Fruit fly (Drosophila melanogaster) whole organism, pupa: ENCODE data around the gene Npc2g.

ENCODE experiments used
- CG10348 ChIP-seq: fragments of 200-800 bp; sonication (Bioruptor generic); IDR thresholded peaks from 2 replicates; pipeline ENCODE4 v1.3.6; 2022; ENCODE audit warnings: missing biosample characterization, missing genetic modification characterization
- CG13204 ChIP-seq: fragments of 200-800 bp; sonication (Bioruptor generic); optimal IDR thresholded peaks from 2 replicates; lab custom pipeline; 2018; ENCODE audit warnings: missing biosample characterization, mild to moderate bottlenecking, missing genetic modification characterization, moderate library complexity
- CG14655 ChIP-seq: fragments of 200-800 bp; sonication (Bioruptor generic); optimal IDR thresholded peaks from 3 replicates; lab custom pipeline; 2017; ENCODE audit warnings: mild to moderate bottlenecking, missing biosample characterization, missing genetic modification reagents, missing genetic modification characterization
- CG15710 ChIP-seq: fragments of 200-800 bp; sonication (Bioruptor generic); optimal IDR thresholded peaks from 2 replicates; lab custom pipeline; 2018; ENCODE audit warnings: missing biosample characterization, mild to moderate bottlenecking, missing genetic modification characterization, moderate library complexity
- CG17806 ChIP-seq: fragments of 200-800 bp; sonication (Bioruptor generic); optimal IDR thresholded peaks from 2 replicates; lab custom pipeline; 2018; ENCODE audit warnings: missing biosample characterization, mild to moderate bottlenecking, missing genetic modification characterization, moderate library complexity
- CG32121 ChIP-seq: fragments of 200-800 bp; sonication (Bioruptor generic); IDR thresholded peaks from 2 replicates; pipeline ENCODE4 v1.3.6; 2022; ENCODE audit warnings: missing biosample characterization, missing genetic modification characterization
- CG34367 ChIP-seq: fragments of 200-800 bp; sonication (Bioruptor generic); optimal IDR thresholded peaks from 2 replicates; lab custom pipeline; 2018; ENCODE audit warnings: missing biosample characterization, mild to moderate bottlenecking, missing genetic modification characterization
- CG4496 ChIP-seq: fragments of 200-800 bp; sonication (Bioruptor generic); IDR thresholded peaks from 3 replicates; pipeline ENCODE4 v1.3.6; 2022; ENCODE audit warnings: missing biosample characterization, missing genetic modification characterization
- CG8159 ChIP-seq: fragments of 200-800 bp; sonication (Bioruptor generic); optimal IDR thresholded peaks from 3 replicates; lab custom pipeline; 2018; ENCODE audit warnings: missing biosample characterization, mild to moderate bottlenecking, missing genetic modification characterization, moderate library complexity
- CG8301 ChIP-seq: fragments of 200-800 bp; sonication (Bioruptor generic); optimal IDR thresholded peaks from 2 replicates; lab custom pipeline; 2018; ENCODE audit warnings: missing biosample characterization, mild to moderate bottlenecking, missing genetic modification characterization
- CG9948 ChIP-seq: fragments of 200-800 bp; sonication (Bioruptor generic); optimal IDR thresholded peaks from 2 replicates; lab custom pipeline; 2018; ENCODE audit warnings: missing biosample characterization, mild to moderate bottlenecking, missing genetic modification characterization, moderate library complexity
- D1 ChIP-seq: fragments of 200-800 bp; sonication (Bioruptor generic); optimal IDR thresholded peaks from 2 replicates; lab custom pipeline; 2018; ENCODE audit warnings: missing biosample characterization, mild to moderate bottlenecking, missing genetic modification characterization, moderate library complexity
- EcR ChIP-seq: fragments of 200-800 bp; sonication (Bioruptor generic); optimal IDR thresholded peaks from 3 replicates; lab custom pipeline; 2019; ENCODE audit warnings: missing biosample characterization, missing genetic modification characterization, mild to moderate bottlenecking, moderate library complexity, missing genetic modification reagents
- Pif1A ChIP-seq: fragments of 200-800 bp; sonication (Bioruptor generic); optimal IDR thresholded peaks from 3 replicates; lab custom pipeline; 2016; ENCODE audit warnings: missing biosample characterization, missing genetic modification characterization
- Pif1B ChIP-seq: fragments of 200-800 bp; sonication (Bioruptor generic); optimal IDR thresholded peaks from 3 replicates; lab custom pipeline; 2016; ENCODE audit warnings: missing biosample characterization, missing genetic modification characterization
- Snoo ChIP-seq: fragments of 200-800 bp; sonication (Bioruptor generic); optimal IDR thresholded peaks from 3 replicates; lab custom pipeline; 2017; ENCODE audit warnings: missing biosample characterization, mild to moderate bottlenecking, missing genetic modification characterization, inconsistent platforms
- gl ChIP-seq: fragments of 200-800 bp; sonication (Bioruptor generic); optimal IDR thresholded peaks from 2 replicates; lab custom pipeline; 2018; ENCODE audit warnings: missing biosample characterization, mild to moderate bottlenecking, missing genetic modification characterization
- rn ChIP-seq: fragments of 200-800 bp; sonication (Bioruptor generic); IDR thresholded peaks from 2 replicates; pipeline ENCODE4 v1.3.6; 2022; ENCODE audit warnings: missing biosample characterization, missing genetic modification characterization

Gene Npc2g

dm6 chr3R:30695398-30695797 is 49.7 kb downstream of the Npc2g start, which contains the start of gene CG12069:
Gene CG12069 (minus strand): TSS chr3R:30695498.
- TF ChIP-seq CG8159 (tag; lab: Kevin White, UChicago) (no peak), CG34367 (tag; lab: Kevin White, UChicago) (no peak), CG15710 (tag; lab: Kevin White, UChicago) (no peak), CG17806 (tag; lab: Kevin White, UChicago) (no peak), CG9948 (tag; lab: Kevin White, UChicago) (no peak), CG13204 (GFP tag; lab: Kevin White, UChicago) (no peak), EcR (no peak), D1 (tag; lab: Kevin White, UChicago) (no peak), rn (GFP tag; lab: Robert Waterston, UW) (no peak), CG4496 (GFP tag; lab: Robert Waterston, UW) (no peak), Pif1A (GFP tag; lab: Kevin White, UChicago) (no peak), CG10348 (GFP tag; lab: Robert Waterston, UW) (no peak), CG8301 (tag; lab: Kevin White, UChicago) (no peak), Pif1B (GFP tag; lab: Kevin White, UChicago) (no peak), gl (tag; lab: Kevin White, UChicago) (no peak), CG14655 (GFP tag; lab: Kevin White, UChicago) (no peak), Snoo (tag; lab: Kevin White, UChicago) (no peak), CG32121 (no peak)
